Worm (Caenorhabditis elegans): ENCODE measurements around the gene R02D5.24.
"Not testable (repeated sequence)": the region's sequence is repeated elsewhere in the genome, so short reads cannot be mapped to it uniquely, and the experiment has no call there.

Gene R02D5.24

ce11 chrV:14501136-14501535, at the start of gene R02D5.24:
R02D5.24 (plus strand) TSS chrV:14501340.
- TF ChIP-seq unc-62 (GFP tag; optimal IDR thresholded peaks at IDR 0.05) = no peak

ce11 chrV:14456626-14457025, 44.5 kb upstream of the R02D5.24 start, which contains the start of gene bmk-1:
bmk-1 (minus strand) TSS chrV:14456984.
- TF ChIP-seq unc-62 (GFP tag; optimal IDR thresholded peaks at IDR 0.05) = no peak

- TF ChIP-seq unc-62 (GFP tag; optimal IDR thresholded peaks at IDR 0.05) = no peak
Measured at ce11 chrV:14457070-14457469, 44.1 kb upstream of the R02D5.24 start, which contains the start of gene coh-3. coh-3 (plus strand) TSS chrV:14457422.

ce11 chrV:14460122-14460521, 41.0 kb upstream of the R02D5.24 start:
- TF ChIP-seq unc-62 (GFP tag; optimal IDR thresholded peaks at IDR 0.05) = no peak

- TF ChIP-seq unc-62 (GFP tag; optimal IDR thresholded peaks at IDR 0.05) = no peak
Measured at ce11 chrV:14460615-14461102, 40.5 kb upstream of the R02D5.24 start, which contains the start of gene F08H9.2. F08H9.2 (plus strand) TSS chrV:14460665.

- no peak for TF ChIP-seq unc-62 (GFP tag; optimal IDR thresholded peaks at IDR 0.05)
Measured at ce11 chrV:14462653-14463052, 38.5 kb upstream of the R02D5.24 start.

ce11 chrV:14463087-14463486, 38.1 kb upstream of the R02D5.24 start, which contains the start of gene F08H9.3:
F08H9.3 (minus strand) TSS chrV:14463338.
- TF ChIP-seq unc-62 (GFP tag; optimal IDR thresholded peaks at IDR 0.05) = not testable (repeated sequence)

ce11 chrV:14464368-14464767, 36.8 kb upstream of the R02D5.24 start, which contains the start of gene F08H9.4:
F08H9.4 (minus strand) TSS chrV:14464428.
- no peak for TF ChIP-seq unc-62 (GFP tag; optimal IDR thresholded peaks at IDR 0.05)

ce11 chrV:14468196-14468874, 32.8 kb upstream of the R02D5.24 start, which contains the start of gene srz-97:
srz-97 (minus strand) TSS chrV:14468246.
- no peak for TF ChIP-seq unc-62 (GFP tag; optimal IDR thresholded peaks at IDR 0.05)

- no peak for TF ChIP-seq unc-62 (GFP tag; optimal IDR thresholded peaks at IDR 0.05)
Measured at ce11 chrV:14468931-14469330, 32.2 kb upstream of the R02D5.24 start, which contains the start of gene clec-57. clec-57 (plus strand) TSS chrV:14469231.

- TF ChIP-seq unc-62 (GFP tag; optimal IDR thresholded peaks at IDR 0.05) = no peak
Measured at ce11 chrV:14472229-14472628, 28.9 kb upstream of the R02D5.24 start, which contains the start of gene clec-227. clec-227 (plus strand) TSS chrV:14472529.

- TF ChIP-seq unc-62 (GFP tag; optimal IDR thresholded peaks at IDR 0.05) = no peak
Measured at ce11 chrV:14474099-14474498, 27.0 kb upstream of the R02D5.24 start, which contains the start of gene clec-56. clec-56 (plus strand) TSS chrV:14474399.

ce11 chrV:14476680-14477079, 24.5 kb upstream of the R02D5.24 start, which contains the start of gene clec-54:
clec-54 (plus strand) TSS chrV:14476903.
- TF ChIP-seq unc-62 (GFP tag; optimal IDR thresholded peaks at IDR 0.05) = no peak

- no peak for TF ChIP-seq unc-62 (GFP tag; optimal IDR thresholded peaks at IDR 0.05)
Measured at ce11 chrV:14478979-14479378, 22.2 kb upstream of the R02D5.24 start, which contains the start of gene clec-55. clec-55 (plus strand) TSS chrV:14479279.

ce11 chrV:14480533-14480932, 20.6 kb upstream of the R02D5.24 start:
- no peak for TF ChIP-seq unc-62 (GFP tag; optimal IDR thresholded peaks at IDR 0.05)

ce11 chrV:14481401-14481800, 19.7 kb upstream of the R02D5.24 start, which contains the start of gene R02D5.7:
R02D5.7 (minus strand) TSS chrV:14481501.
- TF ChIP-seq unc-62 (GFP tag; optimal IDR thresholded peaks at IDR 0.05) = no peak

- no peak for TF ChIP-seq unc-62 (GFP tag; optimal IDR thresholded peaks at IDR 0.05)
Measured at ce11 chrV:14481987-14482386, 19.2 kb upstream of the R02D5.24 start, which contains the start of gene R02D5.10. R02D5.10 (plus strand) TSS chrV:14482287.
